Fruit fly (Drosophila melanogaster): ENCODE measurements around the gene clumsy.

DNA sequence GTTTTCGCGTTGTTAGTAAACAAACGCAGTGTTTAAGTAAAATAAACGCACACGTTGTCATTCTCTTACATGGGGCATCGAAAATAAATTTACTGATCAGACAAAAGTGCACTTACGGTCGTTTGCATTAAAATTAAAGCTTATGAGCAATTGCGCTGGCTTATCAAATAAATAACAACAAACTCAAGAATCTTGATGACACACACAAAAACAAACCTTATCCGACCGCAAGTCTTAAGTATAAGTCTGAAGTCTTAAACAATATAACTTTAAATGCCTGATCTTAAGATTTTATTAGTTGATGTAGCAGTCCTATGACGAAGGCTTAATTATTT, 12.6 kb downstream of the clumsy start:
- no peak for TF ChIP-seq psq (optimal IDR thresholded peaks at IDR 0.05)
- no peak for TF ChIP-seq usp (GFP tag; optimal IDR thresholded peaks at IDR 0.05)
- no peak for TF ChIP-seq pan (optimal IDR thresholded peaks at IDR 0.05)
- no peak for TF ChIP-seq Dll (optimal IDR thresholded peaks at IDR 0.05)
- TF ChIP-seq CG8478 (optimal IDR thresholded peaks at IDR 0.05), result no peak
